Fruit fly (Drosophila melanogaster) whole organism, embryonic: ENCODE measurements around the gene tup.

Experiments used
- Awh ChIP-seq: fragments of 200-800 bp; sonication (Bioruptor generic); IDR thresholded peaks from 2 replicates; pipeline ENCODE4, ENCODE4 v1.3.6; 2022; ENCODE audit warnings: missing biosample characterization, missing genetic modification characterization
- B-H1 ChIP-seq: fragments of 200-800 bp; sonication (Bioruptor generic); IDR thresholded peaks from 3 replicates; pipeline ENCODE4 v1.3.6; 2022; ENCODE audit warnings: missing biosample characterization, missing genetic modification characterization
- CG13424 ChIP-seq: fragments of 200-800 bp; sonication (Bioruptor generic); optimal IDR thresholded peaks from 2 replicates; lab custom pipeline; 2019; ENCODE audit warnings: missing biosample characterization, mild to moderate bottlenecking, missing genetic modification characterization, moderate library complexity
- CG14014 ChIP-seq: fragments of 200-800 bp; sonication (Bioruptor generic); IDR thresholded peaks from 2 replicates; pipeline ENCODE4 v1.3.6; 2022; ENCODE audit warnings: missing biosample characterization, missing genetic modification characterization
- CG15601 ChIP-seq: fragments of 200-800 bp; sonication (Bioruptor generic); optimal IDR thresholded peaks from 3 replicates; lab custom pipeline; 2019; ENCODE audit warnings: missing biosample characterization, mild to moderate bottlenecking, missing genetic modification characterization, moderate library complexity
- CG17385 ChIP-seq: fragments of 200-800 bp; sonication (Bioruptor generic); optimal IDR thresholded peaks from 3 replicates; lab custom pipeline; 2018; ENCODE audit warnings: missing biosample characterization, mild to moderate bottlenecking, missing genetic modification characterization
- CG1792 ChIP-seq: fragments of 200-800 bp; sonication (Bioruptor generic); optimal IDR thresholded peaks from 2 replicates; lab custom pipeline; 2016; ENCODE audit warnings: missing biosample characterization, missing genetic modification characterization
- CG18262 ChIP-seq: fragments of 200-800 bp; optimal IDR thresholded peaks from 3 replicates; lab custom pipeline; 2019; ENCODE audit warnings: missing biosample characterization, mild to moderate bottlenecking, missing genetic modification characterization, moderate library complexity
- CG18764 ChIP-seq: fragments of 200-800 bp; sonication (Bioruptor generic); optimal IDR thresholded peaks from 3 replicates; lab custom pipeline; 2016; ENCODE audit warnings: missing biosample characterization, missing genetic modification characterization
- CG30403 ChIP-seq: fragments of 200-800 bp; sonication (Bioruptor generic); optimal IDR thresholded peaks from 3 replicates; lab custom pipeline; 2016; ENCODE audit warnings: missing biosample characterization, missing genetic modification characterization
- CG32532 ChIP-seq: fragments of 200-800 bp; sonication (Bioruptor generic); IDR thresholded peaks from 2 replicates; pipeline ENCODE4 v1.3.6; 2022; ENCODE audit warnings: missing biosample characterization, missing genetic modification characterization
- CG33213 ChIP-seq: fragments of 200-800 bp; sonication (Bioruptor generic); optimal IDR thresholded peaks from 3 replicates; lab custom pipeline; 2016; ENCODE audit warnings: missing biosample characterization, missing genetic modification characterization
- CG34224 ChIP-seq: fragments of 200-800 bp; sonication (Bioruptor generic); IDR thresholded peaks from 3 replicates; pipeline ENCODE4 v1.3.6; 2022; ENCODE audit warnings: missing biosample characterization, missing genetic modification characterization; ENCODE audit not compliant: partially characterized antibody
- CG34422 ChIP-seq: fragments of 200-800 bp; sonication (Bioruptor generic); IDR thresholded peaks from 3 replicates; pipeline ENCODE4 v1.3.6; 2022; ENCODE audit warnings: missing biosample characterization, missing genetic modification characterization
- CG5245 ChIP-seq: fragments of 200-800 bp; sonication (Bioruptor generic); optimal IDR thresholded peaks from 3 replicates; lab custom pipeline; 2016; ENCODE audit warnings: missing biosample characterization, missing genetic modification characterization
- CG6654 ChIP-seq: fragments of 200-800 bp; sonication (Bioruptor generic); optimal IDR thresholded peaks from 2 replicates; lab custom pipeline; 2017; ENCODE audit warnings: missing biosample characterization, mild to moderate bottlenecking, missing genetic modification characterization
- CG8089 ChIP-seq: fragments of 200-800 bp; sonication (Bioruptor generic); optimal IDR thresholded peaks from 3 replicates; lab custom pipeline; 2016; ENCODE audit warnings: missing biosample characterization, missing genetic modification characterization
- CG8281 ChIP-seq: fragments of 200-800 bp; sonication (Bioruptor generic); optimal IDR thresholded peaks from 2 replicates; lab custom pipeline; 2018; ENCODE audit warnings: missing biosample characterization, mild to moderate bottlenecking, missing genetic modification characterization, moderate library complexity
- CG9727 ChIP-seq: fragments of 200-800 bp; sonication (Bioruptor generic); optimal IDR thresholded peaks from 3 replicates; lab custom pipeline; 2017; ENCODE audit warnings: missing biosample characterization, mild to moderate bottlenecking, missing genetic modification characterization
- D19A ChIP-seq: fragments of 200-800 bp; optimal IDR thresholded peaks from 3 replicates; lab custom pipeline; 2019; ENCODE audit warnings: missing biosample characterization, mild to moderate bottlenecking, missing genetic modification characterization, moderate library complexity
- Dad ChIP-seq: fragments of 200-800 bp; sonication (Bioruptor generic); optimal IDR thresholded peaks from 3 replicates; lab custom pipeline; 2016; ENCODE audit warnings: missing biosample characterization, missing genetic modification characterization
- Doc3 ChIP-seq: fragments of 200-800 bp; sonication (Bioruptor generic); IDR thresholded peaks from 3 replicates; pipeline ENCODE4 v1.3.6; 2022; ENCODE audit warnings: missing biosample characterization, missing genetic modification characterization; ENCODE audit not compliant: partially characterized antibody
- E2f2 ChIP-seq: fragments of 200-800 bp; sonication (Bioruptor generic); IDR thresholded peaks from 2 replicates; pipeline ENCODE4 v1.3.6; 2022; ENCODE audit warnings: missing biosample characterization, missing genetic modification characterization
- Fer1 ChIP-seq: fragments of 200-800 bp; sonication (Bioruptor generic); optimal IDR thresholded peaks from 2 replicates; lab custom pipeline; 2017; ENCODE audit warnings: missing biosample characterization, mild to moderate bottlenecking, missing genetic modification characterization
- HLH54F ChIP-seq: fragments of 200-800 bp; sonication (Bioruptor generic); optimal IDR thresholded peaks from 3 replicates; lab custom pipeline; 2016; ENCODE audit warnings: missing biosample characterization, missing genetic modification characterization
- Hmr ChIP-seq: fragments of 200-800 bp; sonication (Bioruptor generic); optimal IDR thresholded peaks from 3 replicates; lab custom pipeline; 2017; ENCODE audit warnings: mild to moderate bottlenecking, missing biosample characterization, missing genetic modification reagents, missing genetic modification characterization
- NFAT ChIP-seq: fragments of 200-800 bp; sonication (Bioruptor generic); IDR thresholded peaks from 2 replicates; pipeline ENCODE4 v1.3.6; 2022; ENCODE audit warnings: missing biosample characterization, missing genetic modification characterization
- Optix ChIP-seq: fragments of 200-800 bp; sonication (Bioruptor generic); IDR thresholded peaks from 3 replicates; pipeline ENCODE4 v1.3.6; 2022; ENCODE audit warnings: missing biosample characterization, missing genetic modification characterization
- PHDP ChIP-seq: fragments of 200-800 bp; sonication (Bioruptor generic); optimal IDR thresholded peaks from 3 replicates; lab custom pipeline; 2018; ENCODE audit warnings: missing biosample characterization, mild to moderate bottlenecking, missing genetic modification characterization, moderate library complexity
- Trl ChIP-seq, 3 experiments: fragments of >200 bp in 2 of 3; fragments of 200-800 bp in 1 of 3; sonication (Bioruptor generic) in 1 of 3; optimal IDR thresholded peaks; 2 replicates in 1 of 3; 3 replicates in 2 of 3; lab custom pipeline; 2016 to 2017; ENCODE audit warnings: missing biosample characterization in 1 of 3, missing genetic modification characterization in 1 of 3
- btn ChIP-seq: fragments of 200-800 bp; sonication (Bioruptor generic); optimal IDR thresholded peaks from 2 replicates; lab custom pipeline; 2016; ENCODE audit warnings: missing biosample characterization, missing genetic modification characterization
- da ChIP-seq: fragments of 200-800 bp; sonication (Bioruptor generic); optimal IDR thresholded peaks from 2 replicates; lab custom pipeline; 2016; ENCODE audit warnings: missing biosample characterization, missing genetic modification characterization
- dimm ChIP-seq: fragments of 200-800 bp; sonication (Bioruptor generic); IDR thresholded peaks from 2 replicates; pipeline ENCODE4 v1.3.6; 2022; ENCODE audit warnings: missing biosample characterization, missing genetic modification characterization
- esg ChIP-seq: fragments of 200-800 bp; sonication (Bioruptor generic); conservative IDR thresholded peaks from 2 replicates; pipeline ENCODE4 v1.3.6; 2022; ENCODE audit warnings: missing biosample characterization, missing genetic modification characterization
- gfzf ChIP-seq: fragments of 200-800 bp; sonication (Bioruptor generic); optimal IDR thresholded peaks from 2 replicates; lab custom pipeline; 2016; ENCODE audit warnings: missing biosample characterization, mild to moderate bottlenecking, missing genetic modification characterization, moderate library complexity
- gsb-n ChIP-seq: fragments of 200-800 bp; sonication (Bioruptor generic); optimal IDR thresholded peaks from 3 replicates; lab custom pipeline; 2018; ENCODE audit warnings: missing biosample characterization, mild to moderate bottlenecking, missing genetic modification characterization
- kah ChIP-seq: fragments of 200-800 bp; sonication (Bioruptor generic); optimal IDR thresholded peaks from 2 replicates; lab custom pipeline; 2018; ENCODE audit warnings: missing biosample characterization, mild to moderate bottlenecking, missing genetic modification characterization
- lola ChIP-seq, 3 experiments: fragments of >200 bp in 2 of 3; fragments of 200-800 bp in 1 of 3; sonication (Bioruptor generic) in 1 of 3; optimal IDR thresholded peaks; 2 replicates each; lab custom pipeline; 2017 to 2019; ENCODE audit warnings: missing biosample characterization in 3 of 3, missing genetic modification characterization in 3 of 3, mild to moderate bottlenecking in 1 of 3, moderate library complexity in 1 of 3
- lov ChIP-seq, 2 experiments: fragments of 200-800 bp in 1 of 2; fragments of >200 bp in 1 of 2; sonication (Bioruptor generic) in 1 of 2; IDR thresholded peaks in 1 of 2; optimal IDR thresholded peaks in 1 of 2; 2 replicates in 1 of 2; 3 replicates in 1 of 2; pipeline versions ENCODE4 v1.3.6 to Lab custom; 2017 to 2022; ENCODE audit warnings: missing biosample characterization in 1 of 2, missing genetic modification characterization in 1 of 2
- nom ChIP-seq: fragments of 200-800 bp; sonication (Bioruptor generic); optimal IDR thresholded peaks from 2 replicates; lab custom pipeline; 2017; ENCODE audit warnings: missing biosample characterization, missing genetic modification characterization, mild to moderate bottlenecking, moderate library complexity, missing genetic modification reagents
- ranshi ChIP-seq: fragments of 200-800 bp; sonication (Bioruptor generic); IDR thresholded peaks from 2 replicates; pipeline ENCODE4 v1.3.6; 2022; ENCODE audit warnings: missing biosample characterization, missing genetic modification characterization
- repo ChIP-seq: fragments of 200-800 bp; sonication (Bioruptor generic); optimal IDR thresholded peaks from 2 replicates; lab custom pipeline; 2016; ENCODE audit warnings: missing biosample characterization, missing genetic modification characterization
- row ChIP-seq: fragments of 200-800 bp; sonication (Bioruptor generic); IDR thresholded peaks from 3 replicates; pipeline ENCODE4 v1.3.6; 2022; ENCODE audit warnings: missing biosample characterization, missing genetic modification characterization
- stwl ChIP-seq: fragments of 200-800 bp; sonication (Bioruptor generic); optimal IDR thresholded peaks from 3 replicates; lab custom pipeline; 2018; ENCODE audit warnings: missing biosample characterization, mild to moderate bottlenecking, missing genetic modification characterization, moderate library complexity
- ttk ChIP-seq: fragments of 200-800 bp; sonication (Bioruptor generic); IDR thresholded peaks from 2 replicates; pipeline ENCODE4 v2.1.2; 2022; ENCODE audit warnings: missing biosample characterization, missing genetic modification characterization
- vvl ChIP-seq: fragments of 200-800 bp; sonication (Bioruptor generic); IDR thresholded peaks from 2 replicates; pipeline ENCODE4 v1.3.6; 2022; ENCODE audit warnings: missing biosample characterization, missing genetic modification characterization
- wor ChIP-seq: fragments of 200-800 bp; sonication (Bioruptor generic); IDR thresholded peaks from 2 replicates; pipeline ENCODE4 v1.3.6; 2022; ENCODE audit warnings: missing biosample characterization, missing genetic modification characterization
- zen ChIP-seq: fragments of 200-800 bp; sonication (Bioruptor generic); optimal IDR thresholded peaks from 3 replicates; lab custom pipeline; 2018; ENCODE audit warnings: missing biosample characterization, mild to moderate bottlenecking, missing genetic modification characterization, moderate library complexity
- zfh1 ChIP-seq: fragments of 200-800 bp; sonication (Bioruptor generic); IDR thresholded peaks from 3 replicates; pipeline ENCODE4 v1.3.6; 2022; ENCODE audit warnings: missing biosample characterization, missing genetic modification characterization

Gene tup

DNA sequence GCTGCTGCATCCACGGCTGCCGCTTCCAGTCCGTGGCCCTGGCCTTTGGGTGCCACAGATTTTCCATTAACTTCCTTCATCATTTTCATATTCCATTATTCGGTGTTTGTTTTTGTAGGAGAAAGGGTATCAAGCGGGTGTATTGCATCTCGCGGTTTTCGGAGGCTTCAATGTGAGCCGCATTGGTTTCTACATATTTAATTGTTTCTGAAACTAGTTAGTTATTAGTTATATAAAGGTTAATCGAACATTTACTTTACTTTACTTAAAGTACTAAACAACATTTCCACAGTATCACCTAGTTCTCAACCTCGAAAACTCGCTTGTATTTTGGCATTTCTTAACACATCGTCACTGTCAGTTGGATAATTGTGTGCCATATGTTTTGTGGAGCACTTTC lies 18.8 kb upstream of the tup start (continued):
- no peak for TF ChIP-seq kah (GFP tag; lab: Kevin White, UChicago)
- TF ChIP-seq D19A (tag; lab: Kevin White, UChicago), result peak; percentile 84
- no peak for TF ChIP-seq btn (GFP tag; lab: Kevin White, UChicago)
- TF ChIP-seq wor (GFP tag; lab: Robert Waterston, UW), result peak; percentile 42; the same call in 1 of the 2 replicates
- TF ChIP-seq lola (GFP tag; optimal IDR thresholded peaks at IDR 0.05; lab: Kevin White, UChicago), result peak in 1 of 3 experiments; percentile 70
- peak; percentile 4; the same call in 1 of the 2 replicates for TF ChIP-seq CG32532
- peak; percentile 57 for TF ChIP-seq Awh
- TF ChIP-seq lov (optimal IDR thresholded peaks at IDR 0.05; lab: Kevin White, UChicago), result no peak
- TF ChIP-seq lov (GFP tag; IDR thresholded peaks at IDR 0.05; lab: Robert Waterston, UW), result 0 out of 3 replicates have a peak, but pooled peaks have one; percentile 32
- no peak for TF ChIP-seq Fer1 (GFP tag; lab: Kevin White, UChicago)
- TF ChIP-seq CG18764 (GFP tag; lab: Kevin White, UChicago), result no peak
- no peak for TF ChIP-seq CG1792 (GFP tag; lab: Kevin White, UChicago)
- TF ChIP-seq Doc3, result no peak
- peak; percentile 16 for TF ChIP-seq PHDP (tag; lab: Kevin White, UChicago)
- 0 out of 3 replicates have a peak, but pooled peaks have one; percentile 20 for TF ChIP-seq Optix (GFP tag; lab: Robert Waterston, UW)
- peak; percentile 36; the same call in 1 of the 2 replicates for TF ChIP-seq ranshi
- TF ChIP-seq Trl (optimal IDR thresholded peaks at IDR 0.05; lab: Kevin White, UChicago), result no peak
- peak; percentile 40 for TF ChIP-seq Trl (GFP tag; optimal IDR thresholded peaks at IDR 0.05; lab: Kevin White, UChicago)
- TF ChIP-seq ttk (GFP tag; lab: Robert Waterston, UW), result no peak
- peak; percentile 25 for TF ChIP-seq stwl
- peak; percentile 37 for TF ChIP-seq CG30403 (GFP tag; lab: Kevin White, UChicago)
- TF ChIP-seq vvl (GFP tag; lab: Robert Waterston, UW), result peak; percentile 58
- TF ChIP-seq gsb-n (tag; lab: Kevin White, UChicago), result peak; percentile 47
- peak; percentile 56 for TF ChIP-seq CG13424 (tag; lab: Kevin White, UChicago)
- TF ChIP-seq CG34422 (GFP tag; lab: Robert Waterston, UW), result 0 out of 3 replicates have a peak, but pooled peaks have one; percentile 22
- no peak for TF ChIP-seq repo
- no peak for TF ChIP-seq Dad (GFP tag; lab: Kevin White, UChicago)
- TF ChIP-seq gfzf (GFP tag; lab: Kevin White, UChicago), result no peak
- TF ChIP-seq nom (GFP tag; lab: Kevin White, UChicago), result no peak
- peak; percentile 61; the same call in 2 of the 3 replicates for TF ChIP-seq zfh1 (GFP tag; lab: Robert Waterston, UW)
- peak; percentile 29 for TF ChIP-seq CG8089 (GFP tag; lab: Kevin White, UChicago)
- TF ChIP-seq CG8281 (tag; lab: Kevin White, UChicago), result no peak
- peak; percentile 83 for TF ChIP-seq CG18262 (tag; lab: Kevin White, UChicago)
- no peak for TF ChIP-seq CG33213 (GFP tag; lab: Kevin White, UChicago)
- no peak for TF ChIP-seq E2f2 (GFP tag; lab: Robert Waterston, UW)
- TF ChIP-seq dimm (GFP tag; lab: Robert Waterston, UW), result no peak
- TF ChIP-seq da (GFP tag; lab: Kevin White, UChicago), result no peak
- no peak for TF ChIP-seq HLH54F (GFP tag; lab: Kevin White, UChicago)
- peak; percentile 68 for TF ChIP-seq row (GFP tag; lab: Robert Waterston, UW)
- TF ChIP-seq B-H1 (GFP tag; lab: Robert Waterston, UW), result peak; percentile 30; the same call in 2 of the 3 replicates
- no peak for TF ChIP-seq CG34224 (GFP tag; lab: Robert Waterston, UW)
- peak; percentile 53 for TF ChIP-seq CG15601 (tag; lab: Kevin White, UChicago)
- 0 out of 2 replicates have a peak, but pooled peaks have one; percentile 22 for TF ChIP-seq esg (GFP tag; lab: Robert Waterston, UW)
- TF ChIP-seq CG17385, result peak; percentile 38
- TF ChIP-seq CG9727 (GFP tag; lab: Kevin White, UChicago), result peak; percentile 13
- no peak for TF ChIP-seq Hmr (GFP tag; lab: Kevin White, UChicago)
- 0 out of 2 replicates have a peak, but pooled peaks have one; percentile 6 for TF ChIP-seq NFAT (GFP tag; lab: Robert Waterston, UW)
- TF ChIP-seq zen (tag; lab: Kevin White, UChicago), result peak; percentile 44
- TF ChIP-seq CG6654 (GFP tag; lab: Kevin White, UChicago), result peak; percentile 20
- no peak for TF ChIP-seq CG14014
- TF ChIP-seq CG5245, result peak; percentile 20
